Fruit fly (Drosophila melanogaster): ENCODE measurements around the gene ens.

dm6 chr3L:4158361-4158760, 24.0 kb upstream of the ens start:
- peak; percentile 78 for TF ChIP-seq HLH106 (tag; optimal IDR thresholded peaks at IDR 0.05)
- peak; percentile 67 for TF ChIP-seq fru (GFP tag; optimal IDR thresholded peaks at IDR 0.05)

All from whole organism, wandering third instar larva.